Worm (Caenorhabditis elegans) whole organism, L3 larva: ENCODE measurements around the gene B0034.2.

Source experiments
- egl-27 ChIP-seq: sonication (generic microtip); optimal IDR thresholded peaks from 4 replicates; lab custom pipeline; 2017; ENCODE audit warnings: missing biosample characterization, missing genetic modification reagents, missing genetic modification characterization
- fkh-2 ChIP-seq: fragments of 150-350 bp; optimal IDR thresholded peaks from 2 replicates; lab custom pipeline; 2014; ENCODE audit warnings: missing biosample characterization, missing genetic modification reagents, missing genetic modification characterization
- fos-1 ChIP-seq: fragments of 150-350 bp; optimal IDR thresholded peaks from 2 replicates; lab custom pipeline; 2014; ENCODE audit warnings: missing biosample characterization, missing genetic modification characterization
- mdl-1 ChIP-seq: fragments of 150-350 bp; optimal IDR thresholded peaks from 2 replicates; lab custom pipeline; 2014; ENCODE audit warnings: missing biosample characterization, missing genetic modification characterization
- pha-4 ChIP-seq: fragments of 150-350 bp; optimal IDR thresholded peaks from 2 replicates; lab custom pipeline; 2014; ENCODE audit warnings: missing biosample characterization, missing genetic modification reagents, missing genetic modification characterization
- pqm-1 ChIP-seq: fragments of 150-350 bp; optimal IDR thresholded peaks from 2 replicates; lab custom pipeline; 2017; ENCODE audit warnings: missing biosample characterization, missing genetic modification characterization, inconsistent platforms
- snpc-4 ChIP-seq: fragments of 150-350 bp; optimal IDR thresholded peaks from 2 replicates; lab custom pipeline; 2014; ENCODE audit warnings: missing biosample characterization, missing genetic modification characterization

DNA sequence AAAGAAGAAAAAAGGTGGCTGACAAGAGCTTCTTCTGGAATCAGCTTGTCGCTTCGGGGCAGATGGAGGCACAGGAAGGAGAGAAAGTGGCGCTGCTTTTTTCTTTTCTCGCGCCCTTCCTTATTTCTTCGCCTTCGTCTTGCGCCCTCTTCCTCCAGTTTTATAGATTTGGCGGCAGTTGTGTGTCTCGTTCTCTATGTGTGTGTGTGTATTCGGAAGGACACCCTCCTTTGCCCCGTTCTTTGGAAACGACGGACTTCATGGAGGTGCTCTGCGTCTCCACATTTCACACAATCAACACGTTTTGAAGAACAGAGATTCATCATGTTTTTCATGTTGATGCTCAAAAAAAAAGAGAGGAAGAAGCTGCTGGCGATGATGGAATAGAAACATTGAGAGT is 4.5 kb upstream of the B0034.2 start:
- TF ChIP-seq fos-1 (no peak), pqm-1 (tag; lab: Kevin White, UChicago) (no peak), mdl-1 (tag; lab: Kevin White, UChicago) (no peak), pha-4 (tag; lab: Kevin White, UChicago) (no peak), egl-27 (no peak), snpc-4 (tag; lab: Kevin White, UChicago) (no peak), fkh-2 (tag; lab: Kevin White, UChicago) (no peak)
